Worm (Caenorhabditis elegans): ENCODE data around the gene nog-1.
A peak's percentile ranks its signal among the peaks of the same experiment; 100 is the strongest.

Gene nog-1

ce11 chrIV:419674-420073 lies 26.0 kb downstream of the nog-1 start, which contains the start of gene eri-1 (continued):
- no peak for TF ChIP-seq ama-1 (optimal IDR thresholded peaks at IDR 0.05)
- peak in 1 of 2 experiments; percentile 36 for TF ChIP-seq ama-1 (GFP tag; optimal IDR thresholded peaks at IDR 0.05)
- no peak for TF ChIP-seq B0019.2 (GFP tag; conservative IDR thresholded peaks at IDR 0.05)
- TF ChIP-seq ceh-91 (GFP tag; IDR thresholded peaks at IDR 0.05) = no peak
- peak; percentile 57 for TF ChIP-seq athp-1 (tag; optimal IDR thresholded peaks at IDR 0.05)
- TF ChIP-seq lsl-1 (GFP tag; optimal IDR thresholded peaks at IDR 0.05) = peak; percentile 22
- TF ChIP-seq T07F8.4 (tag; optimal IDR thresholded peaks at IDR 0.05) = no peak
- no peak for TF ChIP-seq ztf-18 (tag; optimal IDR thresholded peaks at IDR 0.05)
- peak; percentile 56; the same call in 1 of the 2 replicates for TF ChIP-seq madf-6 (GFP tag; IDR thresholded peaks at IDR 0.05)
- no peak for TF ChIP-seq ZK185.1 (tag; optimal IDR thresholded peaks at IDR 0.05; ENCODE audit: poor library complexity, severe bottlenecking)
- TF ChIP-seq D2030.7 (GFP tag; IDR thresholded peaks at IDR 0.05) = 0 out of 2 replicates have a peak, but pooled peaks have one; percentile 32
- TF ChIP-seq K12H6.12 (tag; optimal IDR thresholded peaks at IDR 0.05) = no peak
- TF ChIP-seq zfh-2 (GFP tag; conservative IDR thresholded peaks at IDR 0.05) = no peak
- no peak for TF ChIP-seq tbp1 (GFP tag; optimal IDR thresholded peaks at IDR 0.05)
- no peak for TF ChIP-seq pha-4 (tag; optimal IDR thresholded peaks at IDR 0.05)
- TF ChIP-seq hlh-12 (tag; optimal IDR thresholded peaks at IDR 0.05) = no peak
- TF ChIP-seq Y95B8A.8 (GFP tag; IDR thresholded peaks at IDR 0.05) = no peak
- TF ChIP-seq mes-4 (tag; optimal IDR thresholded peaks at IDR 0.05) = no peak
- TF ChIP-seq egrh-3 (GFP tag; IDR thresholded peaks at IDR 0.05) = no peak
- TF ChIP-seq lag-1 (GFP tag; IDR thresholded peaks at IDR 0.05) = no peak
- no peak for TF ChIP-seq ztf-6 (GFP tag; IDR thresholded peaks at IDR 0.05)
- no peak for TF ChIP-seq F55B11.4 (tag; optimal IDR thresholded peaks at IDR 0.05; ENCODE audit: borderline replicate concordance, insufficient read depth)
- TF ChIP-seq F57A8.1 (GFP tag; optimal IDR thresholded peaks at IDR 0.05) = no peak
- TF ChIP-seq aptf-3 (GFP tag; IDR thresholded peaks at IDR 0.05) = no peak
- TF ChIP-seq bed-2 (GFP tag; IDR thresholded peaks at IDR 0.05) = no peak
- no peak for TF ChIP-seq sdz-38 (tag; optimal IDR thresholded peaks at IDR 0.05)
- 0 out of 2 replicates have a peak, but pooled peaks have one; percentile 32 for TF ChIP-seq attf-6 (GFP tag; IDR thresholded peaks at IDR 0.05)
- TF ChIP-seq T26A5.8 (tag; optimal IDR thresholded peaks at IDR 0.05) = peak; percentile 7
- no peak for TF ChIP-seq egl-18 (GFP tag; IDR thresholded peaks at IDR 0.05)
- TF ChIP-seq akir-1 (GFP tag; optimal IDR thresholded peaks at IDR 0.05) = no peak
- no peak for TF ChIP-seq ztf-25 (GFP tag; IDR thresholded peaks at IDR 0.05)
- no peak for TF ChIP-seq dpff-1 (tag; optimal IDR thresholded peaks at IDR 0.05)
- no peak for TF ChIP-seq repo-1 (tag; optimal IDR thresholded peaks at IDR 0.05)
- peak; percentile 12 for TF ChIP-seq F52B5.7 (tag; optimal IDR thresholded peaks at IDR 0.05)
- TF ChIP-seq ztf-22 (GFP tag; optimal IDR thresholded peaks at IDR 0.05) = no peak
- peak; percentile 47; the same call in 1 of the 2 replicates for TF ChIP-seq dox-1 (GFP tag; IDR thresholded peaks at IDR 0.05)
- no peak for TF ChIP-seq B0035.1 (tag; optimal IDR thresholded peaks at IDR 0.05)
- no peak for TF ChIP-seq die-1 (tag; optimal IDR thresholded peaks at IDR 0.05)
- TF ChIP-seq let-526 (GFP tag; IDR thresholded peaks at IDR 0.05) = no peak
- no peak for TF ChIP-seq nfya-2 (GFP tag; IDR thresholded peaks at IDR 0.05)
- no peak for TF ChIP-seq nhr-179 (tag; optimal IDR thresholded peaks at IDR 0.05)

- TF ChIP-seq pha-4 (tag; optimal IDR thresholded peaks at IDR 0.05) (no peak), ztf-26 (tag; optimal IDR thresholded peaks at IDR 0.05) (no peak), attf-6 (GFP tag; IDR thresholded peaks at IDR 0.05) (no peak), lir-1 (GFP tag; conservative IDR thresholded peaks at IDR 0.05) (no peak), Y56A3A.18 (GFP tag; IDR thresholded peaks at IDR 0.05) (0 out of 2 replicates have a peak, but pooled peaks have one; percentile 24), madf-3 (GFP tag; IDR thresholded peaks at IDR 0.05) (0 out of 2 replicates have a peak, but pooled peaks have one; percentile 62), F23B12.7 (tag; optimal IDR thresholded peaks at IDR 0.05; ENCODE audit: insufficient read depth) (no peak), ztf-3 (GFP tag; optimal IDR thresholded peaks at IDR 0.05) (no peak), ZK185.1 (tag; optimal IDR thresholded peaks at IDR 0.05; ENCODE audit: poor library complexity, severe bottlenecking) (no peak), Y53F4B.3 (GFP tag; IDR thresholded peaks at IDR 0.05) (no peak), madf-6 (GFP tag; IDR thresholded peaks at IDR 0.05) (peak; percentile 38; the same call in 1 of the 2 replicates), bed-1 (GFP tag; IDR thresholded peaks at IDR 0.05) (no peak)
Measured at ce11 chrIV:420686-421085, 27.0 kb downstream of the nog-1 start.

All from whole organism, young adult.